Worm (Caenorhabditis elegans): ENCODE measurements around the gene E02C12.6.
"Not testable (repeated sequence)": the region's sequence is repeated elsewhere in the genome, so short reads cannot be mapped to it uniquely, and the experiment has no call there.

DNA sequence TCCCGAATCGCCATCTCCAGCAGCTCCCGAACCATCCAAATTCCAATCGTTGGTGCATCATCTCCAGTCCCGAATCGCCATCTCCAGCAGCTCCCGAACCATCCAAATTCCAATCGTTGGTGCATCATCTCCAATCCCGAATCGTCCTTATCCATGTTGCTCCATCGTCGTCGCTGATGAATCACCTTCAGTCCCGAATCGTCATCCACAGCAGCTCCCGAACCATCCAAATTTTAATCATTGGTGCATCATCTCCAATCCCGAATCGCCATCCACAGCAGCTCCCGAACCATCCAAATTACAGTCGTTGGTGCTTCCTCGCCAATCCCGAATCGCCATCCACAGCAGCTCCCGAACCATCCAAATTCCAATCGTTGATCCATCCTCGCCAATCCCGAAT lies 31.6 kb downstream of the E02C12.6 start:
- TF ChIP-seq ceh-82 (tag; optimal IDR thresholded peaks at IDR 0.05); nhr-28 (tag; optimal IDR thresholded peaks at IDR 0.05); spr-3 (GFP tag; optimal IDR thresholded peaks at IDR 0.05); egl-27 (tag; optimal IDR thresholded peaks at IDR 0.05); fos-1 (tag; optimal IDR thresholded peaks at IDR 0.05); nhr-102 (tag; optimal IDR thresholded peaks at IDR 0.05); nhr-11 (tag; optimal IDR thresholded peaks at IDR 0.05): not testable (repeated sequence)
- peak; percentile 69; the same call in 1 of the 2 replicates for TF ChIP-seq zfp-3 (GFP tag; conservative IDR thresholded peaks at IDR 0.05)
